Worm (Caenorhabditis elegans) whole organism, L4/young adult: Measurements from ENCODE around the gene W09C2.10.

Experiments
- W03F9.2 ChIP-seq: fragments of 150-350 bp; optimal IDR thresholded peaks from 2 replicates; lab custom pipeline; 2014; ENCODE audit warnings: missing biosample characterization, missing genetic modification characterization
- dao-5 ChIP-seq: sonication (generic microtip); optimal IDR thresholded peaks from 2 replicates; lab custom pipeline; 2016; ENCODE audit warnings: missing genotype, missing genetic modification characterization, moderate library complexity, missing compliant biosample characterization
- him-1 ChIP-seq: sonication (generic microtip); optimal IDR thresholded peaks from 2 replicates; lab custom pipeline; 2016; ENCODE audit warnings: missing genotype, missing genetic modification reagents, missing genetic modification characterization, missing compliant biosample characterization

DNA sequence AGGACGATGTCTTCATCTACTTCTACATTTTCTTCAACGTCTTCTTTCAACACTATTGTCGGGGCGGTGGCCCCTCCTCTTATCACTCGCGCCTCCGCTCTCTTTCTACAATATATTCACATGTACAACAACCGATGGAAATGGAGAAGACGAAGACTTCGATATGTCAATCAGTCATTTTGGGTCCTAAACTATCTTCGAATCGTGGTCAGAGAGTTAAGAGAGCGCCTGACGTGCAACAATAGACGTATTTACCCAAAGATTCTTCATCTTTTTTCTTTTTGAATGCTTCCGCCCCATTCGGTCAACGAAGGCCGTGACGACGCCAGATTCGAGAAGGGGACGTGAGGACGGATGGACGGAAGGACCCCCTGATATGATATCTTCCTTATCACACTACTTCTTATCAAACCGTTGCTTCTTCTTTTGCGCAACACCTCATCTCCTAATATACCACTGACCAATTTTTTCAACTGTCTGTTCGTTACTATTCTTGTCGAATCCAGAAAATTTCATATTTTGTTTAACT lies 8.2 kb upstream of the W09C2.10 start:
- TF ChIP-seq W03F9.2 (tag; lab: Kevin White, UChicago) (no peak), him-1 (no peak), dao-5 (no peak)
